Worm (Caenorhabditis elegans) whole organism, L2 larva: ENCODE measurements around the gene T24C12.1.

Source experiments
- C34F6.9 ChIP-seq: fragments of 150-350 bp; optimal IDR thresholded peaks from 2 replicates; lab custom pipeline; 2014; ENCODE audit warnings: missing biosample characterization, missing genetic modification characterization
- F13H6.1 ChIP-seq: sonication (generic microtip); optimal IDR thresholded peaks from 2 replicates; lab custom pipeline; 2016; ENCODE audit warnings: missing genetic modification characterization, missing compliant biosample characterization
- R02D3.7 ChIP-seq: fragments of 150-350 bp; optimal IDR thresholded peaks from 2 replicates; lab custom pipeline; 2014; ENCODE audit warnings: missing biosample characterization, missing genetic modification characterization
- Y55F3AM.14 ChIP-seq: fragments of 200-800 bp; sonication (Bioruptor generic); optimal IDR thresholded peaks from 2 replicates; lab custom pipeline; 2018; ENCODE audit warnings: mild to moderate bottlenecking, missing genetic modification characterization, missing compliant biosample characterization
- ZK546.5 ChIP-seq: sonication (generic microtip); optimal IDR thresholded peaks from 2 replicates; lab custom pipeline; 2017; ENCODE audit warnings: missing biosample characterization, missing genetic modification characterization
- alr-1 ChIP-seq: fragments of 150-350 bp; optimal IDR thresholded peaks from 2 replicates; lab custom pipeline; 2014; ENCODE audit warnings: missing biosample characterization, missing genetic modification characterization
- aly-2 ChIP-seq: fragments of 150-350 bp; optimal IDR thresholded peaks from 2 replicates; lab custom pipeline; 2014; ENCODE audit warnings: missing biosample characterization, missing genetic modification characterization
- ama-1 ChIP-seq: fragments of 150-350 bp; optimal IDR thresholded peaks from 2 replicates; lab custom pipeline; 2018; ENCODE audit warnings: inconsistent platforms
- blmp-1 ChIP-seq: sonication (generic microtip); optimal IDR thresholded peaks from 2 replicates; lab custom pipeline; 2017; ENCODE audit warnings: missing genetic modification characterization, mild to moderate bottlenecking, missing compliant biosample characterization, antibody characterized with exemption, moderate library complexity; ENCODE audit not compliant: insufficient read depth
- ceh-16 ChIP-seq: fragments of 150-350 bp; optimal IDR thresholded peaks from 2 replicates; lab custom pipeline; 2014; ENCODE audit warnings: missing biosample characterization, missing genetic modification characterization
- ceh-82 ChIP-seq: fragments of 150-350 bp; optimal IDR thresholded peaks from 2 replicates; lab custom pipeline; 2014; ENCODE audit warnings: missing biosample characterization, missing genetic modification characterization
- crh-2 ChIP-seq: sonication (generic microtip); optimal IDR thresholded peaks from 2 replicates; lab custom pipeline; 2017; ENCODE audit warnings: missing biosample characterization, missing genetic modification characterization
- dmd-4 ChIP-seq: sonication (generic microtip); optimal IDR thresholded peaks from 2 replicates; lab custom pipeline; 2017; ENCODE audit warnings: missing biosample characterization, missing genetic modification characterization
- egl-27 ChIP-seq: sonication (generic microtip); optimal IDR thresholded peaks from 3 replicates; lab custom pipeline; 2017; ENCODE audit warnings: missing biosample characterization, missing genetic modification reagents, missing genetic modification characterization
- elt-1 ChIP-seq: fragments of 150-350 bp; optimal IDR thresholded peaks from 2 replicates; lab custom pipeline; 2014; ENCODE audit warnings: missing biosample characterization, missing genetic modification characterization
- elt-3 ChIP-seq: sonication (generic microtip); optimal IDR thresholded peaks from 2 replicates; lab custom pipeline; 2017; ENCODE audit warnings: missing biosample characterization, missing genetic modification characterization
- fos-1 ChIP-seq: fragments of 150-350 bp; optimal IDR thresholded peaks from 2 replicates; lab custom pipeline; 2014; ENCODE audit warnings: missing biosample characterization, missing genetic modification characterization
- gmeb-1 ChIP-seq: fragments of 150-350 bp; optimal IDR thresholded peaks from 2 replicates; lab custom pipeline; 2014; ENCODE audit warnings: missing biosample characterization, missing genetic modification characterization
- lin-11 ChIP-seq: fragments of 150-350 bp; sonication (generic microtip); optimal IDR thresholded peaks from 2 replicates; lab custom pipeline; 2014; ENCODE audit warnings: missing biosample characterization, missing genetic modification characterization, inconsistent platforms, mixed read lengths
- lin-13 ChIP-seq: fragments of 150-350 bp; optimal IDR thresholded peaks from 2 replicates; lab custom pipeline; 2014; ENCODE audit warnings: missing biosample characterization, missing genetic modification reagents, missing genetic modification characterization
- lin-39 ChIP-seq: fragments of 150-350 bp; optimal IDR thresholded peaks from 2 replicates; lab custom pipeline; 2014; ENCODE audit warnings: missing biosample characterization, missing genetic modification reagents, missing genetic modification characterization
- lsy-2 ChIP-seq, 2 experiments: fragments of 150-350 bp in 1 of 2; sonication (generic microtip) in 1 of 2; optimal IDR thresholded peaks; 2 replicates each; lab custom pipeline; 2014 to 2017; ENCODE audit warnings: missing biosample characterization in 2 of 2, missing genetic modification characterization in 2 of 2
- mab-5 ChIP-seq: fragments of 150-350 bp; optimal IDR thresholded peaks from 2 replicates; lab custom pipeline; 2014; ENCODE audit warnings: missing biosample characterization, missing genetic modification characterization
- mbf-1 ChIP-seq: sonication (generic microtip); optimal IDR thresholded peaks from 2 replicates; lab custom pipeline; 2017; ENCODE audit warnings: missing biosample characterization, missing genetic modification characterization
- mdl-1 ChIP-seq, 2 experiments: fragments of 150-350 bp in 1 of 2; sonication (generic microtip) in 1 of 2; optimal IDR thresholded peaks; 2 replicates each; lab custom pipeline; 2017; ENCODE audit warnings: missing biosample characterization in 2 of 2, missing genetic modification characterization in 2 of 2
- nhr-10 ChIP-seq: sonication (generic microtip); optimal IDR thresholded peaks from 2 replicates; lab custom pipeline; 2017; ENCODE audit warnings: missing biosample characterization, missing genetic modification characterization
- nhr-11 ChIP-seq: fragments of 150-350 bp; optimal IDR thresholded peaks from 2 replicates; lab custom pipeline; 2014; ENCODE audit warnings: missing biosample characterization, missing genetic modification characterization
- nhr-12 ChIP-seq: fragments of 150-350 bp; optimal IDR thresholded peaks from 2 replicates; lab custom pipeline; 2014; ENCODE audit warnings: missing biosample characterization, missing genetic modification characterization
- nhr-129 ChIP-seq: fragments of 150-350 bp; optimal IDR thresholded peaks from 2 replicates; lab custom pipeline; 2014; ENCODE audit warnings: missing biosample characterization, missing genetic modification characterization
- nhr-21 ChIP-seq: fragments of 150-350 bp; optimal IDR thresholded peaks from 2 replicates; lab custom pipeline; 2014; ENCODE audit warnings: missing biosample characterization, missing genetic modification characterization
- nhr-23 ChIP-seq: fragments of 150-350 bp; optimal IDR thresholded peaks from 2 replicates; lab custom pipeline; 2014; ENCODE audit warnings: missing biosample characterization, missing genetic modification reagents, missing genetic modification characterization
- nhr-237 ChIP-seq: fragments of 150-350 bp; optimal IDR thresholded peaks from 2 replicates; lab custom pipeline; 2014; ENCODE audit warnings: missing biosample characterization, missing genetic modification characterization
- nhr-25 ChIP-seq: fragments of 150-350 bp; sonication (generic microtip); optimal IDR thresholded peaks from 3 replicates; lab custom pipeline; 2014; ENCODE audit warnings: missing biosample characterization, missing genetic modification characterization
- nhr-6 ChIP-seq: fragments of 150-350 bp; optimal IDR thresholded peaks from 2 replicates; lab custom pipeline; 2014; ENCODE audit warnings: missing biosample characterization, missing genetic modification characterization
- nhr-77 ChIP-seq: fragments of 150-350 bp; optimal IDR thresholded peaks from 2 replicates; lab custom pipeline; 2014; ENCODE audit warnings: missing biosample characterization, missing genetic modification characterization
- peb-1 ChIP-seq: fragments of 150-350 bp; optimal IDR thresholded peaks from 2 replicates; lab custom pipeline; 2014; ENCODE audit warnings: missing biosample characterization, missing genetic modification characterization
- sem-4 ChIP-seq: fragments of 150-350 bp; optimal IDR thresholded peaks from 2 replicates; lab custom pipeline; 2014; ENCODE audit warnings: missing biosample characterization, missing genetic modification reagents, missing genetic modification characterization
- skn-1 ChIP-seq: sonication (generic microtip); optimal IDR thresholded peaks from 2 replicates; lab custom pipeline; 2017; ENCODE audit warnings: missing biosample characterization, missing genetic modification characterization
- sma-3 ChIP-seq: sonication (generic microtip); optimal IDR thresholded peaks from 2 replicates; lab custom pipeline; 2016; ENCODE audit warnings: missing genetic modification reagents, missing genetic modification characterization, missing compliant biosample characterization
- sma-9 ChIP-seq, 2 experiments: fragments of 150-350 bp in 1 of 2; sonication (generic microtip) in 1 of 2; optimal IDR thresholded peaks; 2 replicates each; lab custom pipeline; 2014 to 2016; ENCODE audit warnings: missing genetic modification characterization in 2 of 2, mild to moderate bottlenecking in 1 of 2, missing biosample characterization in 1 of 2, missing compliant biosample characterization in 1 of 2, missing genetic modification reagents in 1 of 2, moderate library complexity in 1 of 2
- snpc-4 ChIP-seq: fragments of 150-350 bp; optimal IDR thresholded peaks from 2 replicates; lab custom pipeline; 2014; ENCODE audit warnings: missing biosample characterization, missing genetic modification characterization
- unc-39 ChIP-seq: fragments of 150-350 bp; optimal IDR thresholded peaks from 2 replicates; lab custom pipeline; 2014; ENCODE audit warnings: missing biosample characterization, missing genetic modification characterization
- unc-55 ChIP-seq: fragments of 150-350 bp; sonication (generic microtip); optimal IDR thresholded peaks from 3 replicates; lab custom pipeline; 2014; ENCODE audit warnings: missing biosample characterization, missing genetic modification reagents, missing genetic modification characterization
- unc-62 ChIP-seq: fragments of 150-350 bp; optimal IDR thresholded peaks from 2 replicates; lab custom pipeline; 2014; ENCODE audit warnings: missing biosample characterization, missing genetic modification reagents, missing genetic modification characterization
- zag-1 ChIP-seq: fragments of 150-350 bp; optimal IDR thresholded peaks from 2 replicates; lab custom pipeline; 2014; ENCODE audit warnings: missing biosample characterization, missing genetic modification characterization
- ztf-1 ChIP-seq: fragments of 200-800 bp; sonication (Bioruptor generic); conservative IDR thresholded peaks from 2 replicates; pipeline ENCODE4 v1.3.6; 2022; ENCODE audit warnings: missing genetic modification characterization, missing compliant biosample characterization
- ztf-11 ChIP-seq: sonication (generic microtip); optimal IDR thresholded peaks from 2 replicates; lab custom pipeline; 2017; ENCODE audit warnings: missing biosample characterization, missing genetic modification characterization
- ztf-4 ChIP-seq: fragments of 150-350 bp; optimal IDR thresholded peaks from 2 replicates; lab custom pipeline; 2014; ENCODE audit warnings: missing biosample characterization, missing genetic modification characterization

The T24C12.1 gene

ce11 chrX:2233929-2234328, 34.7 kb downstream of the T24C12.1 start, which contains the start of gene T14F9.2 (continued):
- TF ChIP-seq lsy-2 (tag; optimal IDR thresholded peaks at IDR 0.05; lab: Kevin White, UChicago) (peak in 1 of 2 experiments; percentile 83), unc-55 (GFP tag; lab: Kevin White, UChicago) (peak; percentile 74), lin-11 (tag; lab: Kevin White, UChicago) (no peak), nhr-6 (tag; lab: Kevin White, UChicago) (no peak), unc-39 (tag; lab: Kevin White, UChicago) (no peak), egl-27 (tag; lab: Kevin White, UChicago) (no peak), dmd-4 (tag; lab: Kevin White, UChicago) (no peak), R02D3.7 (tag; lab: Kevin White, UChicago) (no peak), unc-62 (no peak), zag-1 (tag; lab: Kevin White, UChicago) (no peak), ceh-82 (tag; lab: Kevin White, UChicago) (no peak), nhr-10 (tag; lab: Kevin White, UChicago) (no peak), nhr-11 (no peak), ceh-16 (tag; lab: Kevin White, UChicago) (no peak), Y55F3AM.14 (GFP tag; lab: Kevin White, UChicago) (no peak), nhr-21 (tag; lab: Kevin White, UChicago) (no peak), fos-1 (tag; lab: Kevin White, UChicago) (peak; percentile 10), alr-1 (no peak)
- TF ChIP-seq, all 48 proteins: peak for 10

- TF ChIP-seq egl-27 (tag; lab: Kevin White, UChicago), result peak; percentile 80
- TF ChIP-seq lin-13 (GFP tag; lab: Kevin White, UChicago), result peak; percentile 80
- no peak for TF ChIP-seq nhr-77 (tag; lab: Kevin White, UChicago)
- TF ChIP-seq Y55F3AM.14 (GFP tag; lab: Kevin White, UChicago), result no peak
- TF ChIP-seq ceh-16 (tag; lab: Kevin White, UChicago), result peak; percentile 52
- TF ChIP-seq ztf-1 (GFP tag; lab: Robert Waterston, UW), result no peak
- peak; percentile 89 for TF ChIP-seq C34F6.9 (tag; lab: Kevin White, UChicago)
- TF ChIP-seq lsy-2 (tag; optimal IDR thresholded peaks at IDR 0.05; lab: Kevin White, UChicago), result peak; percentile 73 to 93
- TF ChIP-seq zag-1 (tag; lab: Kevin White, UChicago), result peak; percentile 50
- no peak for TF ChIP-seq R02D3.7 (tag; lab: Kevin White, UChicago)
- TF ChIP-seq skn-1 (tag; lab: Kevin White, UChicago), result no peak
- TF ChIP-seq nhr-12 (tag; lab: Kevin White, UChicago), result no peak
- TF ChIP-seq unc-62, result no peak
- TF ChIP-seq ztf-4 (tag; lab: Kevin White, UChicago), result no peak
- no peak for TF ChIP-seq aly-2 (tag; lab: Kevin White, UChicago)
- TF ChIP-seq mbf-1 (tag; lab: Kevin White, UChicago), result no peak
- peak; percentile 89 for TF ChIP-seq crh-2 (tag; lab: Kevin White, UChicago)
- TF ChIP-seq nhr-237 (tag; lab: Kevin White, UChicago), result peak; percentile 29
- TF ChIP-seq lin-39 (tag; lab: Kevin White, UChicago), result no peak
- TF ChIP-seq nhr-25, result peak; percentile 77
- no peak for TF ChIP-seq alr-1
- TF ChIP-seq lin-11 (tag; lab: Kevin White, UChicago), result peak; percentile 71
- TF ChIP-seq nhr-6 (tag; lab: Kevin White, UChicago), result peak; percentile 54
- peak; percentile 87 for TF ChIP-seq fos-1 (tag; lab: Kevin White, UChicago)
- no peak for TF ChIP-seq nhr-10 (tag; lab: Kevin White, UChicago)
- TF ChIP-seq mdl-1 (tag; optimal IDR thresholded peaks at IDR 0.05; lab: Kevin White, UChicago), result peak in 1 of 2 experiments; percentile 27
- TF ChIP-seq ceh-82 (tag; lab: Kevin White, UChicago), result peak; percentile 25
- peak; percentile 61 for TF ChIP-seq nhr-21 (tag; lab: Kevin White, UChicago)
- TF ChIP-seq dmd-4 (tag; lab: Kevin White, UChicago), result no peak
- peak; percentile 76 for TF ChIP-seq sma-9 (GFP tag; optimal IDR thresholded peaks at IDR 0.05; lab: Kevin White, UChicago)
- TF ChIP-seq sma-9 (tag; optimal IDR thresholded peaks at IDR 0.05; lab: Kevin White, UChicago), result no peak
- no peak for TF ChIP-seq elt-3 (tag; lab: Kevin White, UChicago)
- peak; percentile 47 for TF ChIP-seq sma-3 (GFP tag; lab: Kevin White, UChicago)
- TF ChIP-seq peb-1 (tag; lab: Kevin White, UChicago), result no peak
- TF ChIP-seq unc-39 (tag; lab: Kevin White, UChicago), result no peak
- TF ChIP-seq mab-5 (tag; lab: Kevin White, UChicago), result peak; percentile 30
- peak; percentile 63 for TF ChIP-seq sem-4
- TF ChIP-seq nhr-11, result no peak
- peak; percentile 92 for TF ChIP-seq nhr-129
- peak; percentile 92 for TF ChIP-seq unc-55 (GFP tag; lab: Kevin White, UChicago)
- peak; percentile 73 for TF ChIP-seq snpc-4
- TF ChIP-seq ZK546.5 (tag; lab: Kevin White, UChicago), result peak; percentile 73
- no peak for TF ChIP-seq nhr-23 (tag; lab: Kevin White, UChicago)
- TF ChIP-seq gmeb-1 (tag; lab: Kevin White, UChicago), result peak; percentile 64
- TF ChIP-seq elt-1 (tag; lab: Kevin White, UChicago), result no peak
- no peak for TF ChIP-seq blmp-1 (tag; lab: Kevin White, UChicago)
- no peak for TF ChIP-seq ztf-11 (tag; lab: Kevin White, UChicago)
- no peak for TF ChIP-seq ama-1
- peak; percentile 80 for TF ChIP-seq F13H6.1 (tag; lab: Kevin White, UChicago)
Observed at ce11 chrX:2237438-2237961, 38.3 kb downstream of the T24C12.1 start, which contains the start of gene vha-15. vha-15 (plus strand) TSS chrX:2237911.
